Worm (Caenorhabditis elegans) whole organism, L2 larva: ENCODE results near the gene F47B10.4.

Source experiments
- ama-1 ChIP-seq: fragments of 150-350 bp; optimal IDR thresholded peaks from 2 replicates; lab custom pipeline; 2018; ENCODE audit warnings: inconsistent platforms
- fos-1 ChIP-seq: fragments of 150-350 bp; optimal IDR thresholded peaks from 2 replicates; lab custom pipeline; 2014; ENCODE audit warnings: missing biosample characterization, missing genetic modification characterization
- mab-5 ChIP-seq: fragments of 150-350 bp; optimal IDR thresholded peaks from 2 replicates; lab custom pipeline; 2014; ENCODE audit warnings: missing biosample characterization, missing genetic modification characterization
- mdl-1 ChIP-seq, 2 experiments: fragments of 150-350 bp in 1 of 2; sonication (generic microtip) in 1 of 2; optimal IDR thresholded peaks; 2 replicates each; lab custom pipeline; 2017; ENCODE audit warnings: missing biosample characterization in 2 of 2, missing genetic modification characterization in 2 of 2
- nhr-10 ChIP-seq: sonication (generic microtip); optimal IDR thresholded peaks from 2 replicates; lab custom pipeline; 2017; ENCODE audit warnings: missing biosample characterization, missing genetic modification characterization
- nhr-12 ChIP-seq: fragments of 150-350 bp; optimal IDR thresholded peaks from 2 replicates; lab custom pipeline; 2014; ENCODE audit warnings: missing biosample characterization, missing genetic modification characterization
- unc-39 ChIP-seq: fragments of 150-350 bp; optimal IDR thresholded peaks from 2 replicates; lab custom pipeline; 2014; ENCODE audit warnings: missing biosample characterization, missing genetic modification characterization
- unc-62 ChIP-seq: fragments of 150-350 bp; optimal IDR thresholded peaks from 2 replicates; lab custom pipeline; 2014; ENCODE audit warnings: missing biosample characterization, missing genetic modification reagents, missing genetic modification characterization
- ztf-11 ChIP-seq: sonication (generic microtip); optimal IDR thresholded peaks from 2 replicates; lab custom pipeline; 2017; ENCODE audit warnings: missing biosample characterization, missing genetic modification characterization

DNA sequence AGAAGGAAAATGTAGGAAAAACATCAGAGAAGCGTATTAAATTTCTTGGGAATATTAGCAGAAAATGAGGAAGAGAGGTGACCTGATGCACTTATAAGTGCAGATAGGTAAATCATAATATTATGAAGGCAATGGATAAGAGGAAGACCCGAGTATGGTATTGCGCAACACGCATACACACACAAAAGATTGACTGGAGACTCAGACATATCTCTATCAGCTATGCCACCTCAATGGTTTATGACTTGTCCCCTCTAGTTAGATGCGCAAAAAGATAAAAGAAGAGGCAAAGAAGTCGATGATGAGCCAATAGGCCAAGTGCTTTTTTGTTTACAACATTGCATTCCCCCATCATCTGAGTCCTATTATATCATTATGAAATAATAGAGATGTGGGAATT is 41.0 kb downstream of the F47B10.4 start:
- TF ChIP-seq ztf-11 (no peak), nhr-10 (no peak), ama-1 (no peak), unc-39 (no peak), mdl-1 (tag; optimal IDR thresholded peaks at IDR 0.05; lab: Kevin White, UChicago) (no peak), mab-5 (tag; lab: Kevin White, UChicago) (no peak), fos-1 (tag; lab: Kevin White, UChicago) (no peak), nhr-12 (tag; lab: Kevin White, UChicago) (no peak), unc-62 (GFP tag; lab: Kevin White, UChicago) (no peak)
